Fruit fly (Drosophila melanogaster) whole organism, embryonic: Measurements from ENCODE around the gene Creld.
A peak's percentile ranks its signal among the peaks of the same experiment; 100 is the strongest.

Experiments
- Camta ChIP-seq: fragments of 200-800 bp; sonication (Bioruptor generic); optimal IDR thresholded peaks from 2 replicates; lab custom pipeline; 2016; ENCODE audit warnings: missing biosample characterization, missing genetic modification characterization
- HLH3B ChIP-seq: fragments of 200-800 bp; sonication (Bioruptor generic); IDR thresholded peaks from 2 replicates; pipeline ENCODE4 v1.3.6; 2022; ENCODE audit warnings: missing biosample characterization, missing genetic modification characterization
- Hr39 ChIP-seq: fragments of >200 bp; optimal IDR thresholded peaks from 2 replicates; lab custom pipeline; 2017
- Hsf ChIP-seq: fragments of 200-800 bp; sonication (Bioruptor generic); optimal IDR thresholded peaks from 3 replicates; lab custom pipeline; 2016; ENCODE audit warnings: missing biosample characterization, missing genetic modification characterization
- Sry-β ChIP-seq: fragments of 200-800 bp; sonication (Bioruptor generic); optimal IDR thresholded peaks from 2 replicates; lab custom pipeline; 2018; ENCODE audit warnings: missing biosample characterization, mild to moderate bottlenecking, missing genetic modification characterization, moderate library complexity
- bcd ChIP-seq: fragments of 200-800 bp; sonication (Bioruptor generic); optimal IDR thresholded peaks from 2 replicates; lab custom pipeline; 2017; ENCODE audit warnings: missing biosample characterization, mild to moderate bottlenecking, missing genetic modification characterization
- btn ChIP-seq: fragments of 200-800 bp; sonication (Bioruptor generic); optimal IDR thresholded peaks from 2 replicates; lab custom pipeline; 2016; ENCODE audit warnings: missing biosample characterization, missing genetic modification characterization
- crc ChIP-seq: fragments of 200-800 bp; sonication (Bioruptor generic); optimal IDR thresholded peaks from 2 replicates; lab custom pipeline; 2016; ENCODE audit warnings: missing biosample characterization, missing genetic modification characterization
- dpn ChIP-seq, 2 experiments: fragments of 200-800 bp; sonication (Bioruptor generic); optimal IDR thresholded peaks; 3 replicates each; lab custom pipeline; 2016; ENCODE audit warnings: missing biosample characterization in 2 of 2, missing genetic modification characterization in 2 of 2
- hb ChIP-seq: fragments of 200-800 bp; sonication (Bioruptor generic); IDR thresholded peaks from 3 replicates; pipeline ENCODE4 v1.3.6; 2022; ENCODE audit warnings: missing biosample characterization, missing genetic modification characterization; ENCODE audit not compliant: partially characterized antibody

DNA sequence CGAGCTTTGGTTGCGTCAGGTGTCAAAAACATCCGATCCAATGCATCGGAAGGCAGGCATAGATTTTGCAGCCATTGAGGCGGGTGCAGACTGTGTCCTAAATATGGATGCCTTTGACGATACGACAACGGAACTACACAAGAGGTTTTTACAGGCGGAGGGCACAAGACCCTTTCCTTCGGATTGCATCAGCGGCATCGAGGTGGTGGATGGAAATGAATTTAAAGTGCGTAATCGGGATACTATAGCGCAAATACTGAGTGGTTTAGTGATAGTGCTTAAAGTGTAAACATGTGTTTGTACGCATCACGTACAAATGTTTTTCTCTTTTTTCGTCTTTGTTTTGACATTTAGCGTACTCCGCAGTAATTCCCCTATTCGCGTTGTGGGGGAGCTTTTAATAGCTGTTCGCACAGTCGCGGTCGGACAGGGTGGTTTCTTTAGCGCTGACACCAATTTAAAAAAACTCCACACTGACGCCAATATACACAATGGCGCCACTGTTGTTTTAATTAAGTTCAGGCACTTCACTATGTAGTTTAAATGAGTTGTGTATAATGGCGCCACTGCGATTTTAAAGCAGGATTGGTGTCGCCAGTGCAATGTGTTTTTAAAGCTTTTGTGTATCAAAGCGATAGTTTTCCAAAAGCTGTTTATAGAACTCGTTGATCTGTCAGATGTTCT lies 29.3 kb upstream of the Creld start:
- TF ChIP-seq Hr39 (lab: Kevin White, UChicago) (no peak), dpn (GFP tag; optimal IDR thresholded peaks at IDR 0.05; lab: Kevin White, UChicago) (peak; percentile 40 to 53), hb (GFP tag; lab: Robert Waterston, UW) (no peak), crc (no peak), btn (GFP tag; lab: Kevin White, UChicago) (no peak), Camta (GFP tag; lab: Kevin White, UChicago) (peak; percentile 39), bcd (GFP tag; lab: Kevin White, UChicago) (peak; percentile 26), HLH3B (GFP tag; lab: Robert Waterston, UW) (peak; percentile 53; the same call in 1 of the 2 replicates), Sry-β (GFP tag; lab: Kevin White, UChicago) (no peak), Hsf (GFP tag; lab: Kevin White, UChicago) (peak; percentile 18)
